Fruit fly (Drosophila melanogaster) whole organism, pupa: ENCODE results near the gene CG8289.
A peak's percentile ranks its signal among the peaks of the same experiment; 100 is the strongest.

Experiments used
- CG10348 ChIP-seq: fragments of 200-800 bp; sonication (Bioruptor generic); IDR thresholded peaks from 2 replicates; pipeline ENCODE4 v1.3.6; 2022; ENCODE audit warnings: missing biosample characterization, missing genetic modification characterization
- CG12605 ChIP-seq: fragments of 200-800 bp; sonication (Bioruptor generic); IDR thresholded peaks from 2 replicates; pipeline ENCODE4 v1.3.6; 2022; ENCODE audit warnings: missing biosample characterization, missing genetic modification characterization
- CG13204 ChIP-seq: fragments of 200-800 bp; sonication (Bioruptor generic); optimal IDR thresholded peaks from 2 replicates; lab custom pipeline; 2018; ENCODE audit warnings: missing biosample characterization, mild to moderate bottlenecking, missing genetic modification characterization, moderate library complexity
- CG14655 ChIP-seq: fragments of 200-800 bp; sonication (Bioruptor generic); optimal IDR thresholded peaks from 3 replicates; lab custom pipeline; 2017; ENCODE audit warnings: mild to moderate bottlenecking, missing biosample characterization, missing genetic modification reagents, missing genetic modification characterization
- CG15710 ChIP-seq: fragments of 200-800 bp; sonication (Bioruptor generic); optimal IDR thresholded peaks from 2 replicates; lab custom pipeline; 2018; ENCODE audit warnings: missing biosample characterization, mild to moderate bottlenecking, missing genetic modification characterization, moderate library complexity
- CG17806 ChIP-seq: fragments of 200-800 bp; sonication (Bioruptor generic); optimal IDR thresholded peaks from 2 replicates; lab custom pipeline; 2018; ENCODE audit warnings: missing biosample characterization, mild to moderate bottlenecking, missing genetic modification characterization, moderate library complexity
- CG32121 ChIP-seq: fragments of 200-800 bp; sonication (Bioruptor generic); IDR thresholded peaks from 2 replicates; pipeline ENCODE4 v1.3.6; 2022; ENCODE audit warnings: missing biosample characterization, missing genetic modification characterization
- CG34367 ChIP-seq: fragments of 200-800 bp; sonication (Bioruptor generic); optimal IDR thresholded peaks from 2 replicates; lab custom pipeline; 2018; ENCODE audit warnings: missing biosample characterization, mild to moderate bottlenecking, missing genetic modification characterization
- CG4496 ChIP-seq: fragments of 200-800 bp; sonication (Bioruptor generic); IDR thresholded peaks from 3 replicates; pipeline ENCODE4 v1.3.6; 2022; ENCODE audit warnings: missing biosample characterization, missing genetic modification characterization
- CG8159 ChIP-seq: fragments of 200-800 bp; sonication (Bioruptor generic); optimal IDR thresholded peaks from 3 replicates; lab custom pipeline; 2018; ENCODE audit warnings: missing biosample characterization, mild to moderate bottlenecking, missing genetic modification characterization, moderate library complexity
- CG8301 ChIP-seq: fragments of 200-800 bp; sonication (Bioruptor generic); optimal IDR thresholded peaks from 2 replicates; lab custom pipeline; 2018; ENCODE audit warnings: missing biosample characterization, mild to moderate bottlenecking, missing genetic modification characterization
- CG9948 ChIP-seq: fragments of 200-800 bp; sonication (Bioruptor generic); optimal IDR thresholded peaks from 2 replicates; lab custom pipeline; 2018; ENCODE audit warnings: missing biosample characterization, mild to moderate bottlenecking, missing genetic modification characterization, moderate library complexity
- D1 ChIP-seq: fragments of 200-800 bp; sonication (Bioruptor generic); optimal IDR thresholded peaks from 2 replicates; lab custom pipeline; 2018; ENCODE audit warnings: missing biosample characterization, mild to moderate bottlenecking, missing genetic modification characterization, moderate library complexity
- EcR ChIP-seq: fragments of 200-800 bp; sonication (Bioruptor generic); optimal IDR thresholded peaks from 3 replicates; lab custom pipeline; 2019; ENCODE audit warnings: missing biosample characterization, missing genetic modification characterization, mild to moderate bottlenecking, moderate library complexity, missing genetic modification reagents
- Ets98B ChIP-seq: fragments of 200-800 bp; sonication (Bioruptor generic); IDR thresholded peaks from 2 replicates; pipeline ENCODE4 v1.3.6; 2022; ENCODE audit warnings: missing biosample characterization, missing genetic modification characterization
- Pif1A ChIP-seq: fragments of 200-800 bp; sonication (Bioruptor generic); optimal IDR thresholded peaks from 3 replicates; lab custom pipeline; 2016; ENCODE audit warnings: missing biosample characterization, missing genetic modification characterization
- Pif1B ChIP-seq: fragments of 200-800 bp; sonication (Bioruptor generic); optimal IDR thresholded peaks from 3 replicates; lab custom pipeline; 2016; ENCODE audit warnings: missing biosample characterization, missing genetic modification characterization
- Snoo ChIP-seq: fragments of 200-800 bp; sonication (Bioruptor generic); optimal IDR thresholded peaks from 3 replicates; lab custom pipeline; 2017; ENCODE audit warnings: missing biosample characterization, mild to moderate bottlenecking, missing genetic modification characterization, inconsistent platforms
- fd96Ca ChIP-seq: fragments of 200-800 bp; sonication (Bioruptor generic); IDR thresholded peaks from 3 replicates; pipeline ENCODE4 v1.3.6; 2022; ENCODE audit warnings: missing biosample characterization, missing genetic modification characterization
- gl ChIP-seq: fragments of 200-800 bp; sonication (Bioruptor generic); optimal IDR thresholded peaks from 2 replicates; lab custom pipeline; 2018; ENCODE audit warnings: missing biosample characterization, mild to moderate bottlenecking, missing genetic modification characterization
- rn ChIP-seq: fragments of 200-800 bp; sonication (Bioruptor generic); IDR thresholded peaks from 2 replicates; pipeline ENCODE4 v1.3.6; 2022; ENCODE audit warnings: missing biosample characterization, missing genetic modification characterization

Gene CG8289

DNA sequence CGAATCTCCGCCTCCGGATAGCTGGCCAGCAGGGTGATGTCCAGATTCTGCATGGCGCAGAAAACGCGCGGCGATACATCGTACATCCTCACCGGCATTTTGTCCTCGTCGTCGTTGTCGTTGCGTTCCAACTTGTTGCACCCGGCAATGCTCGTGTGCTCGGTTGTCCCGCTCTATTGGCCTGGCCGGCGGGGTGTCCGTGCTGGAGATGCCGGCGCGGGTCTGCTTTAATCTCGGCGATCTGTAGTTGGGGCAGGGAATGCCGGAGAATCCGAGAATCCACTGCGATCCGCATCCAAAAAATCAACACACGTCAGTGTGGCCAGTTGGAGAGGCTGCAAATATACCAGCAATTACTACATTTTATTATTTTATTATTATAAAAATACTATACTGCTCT, 20.7 kb upstream of the CG8289 start, which contains the start of gene IntS2:
TSS of gene IntS2 (minus strand) at position 318 of the 400 bp plus-strand sequence.
- TF ChIP-seq Pif1B (no peak), CG12605 (GFP tag; lab: Robert Waterston, UW) (peak; percentile 33; the same call in 1 of the 2 replicates)

DNA sequence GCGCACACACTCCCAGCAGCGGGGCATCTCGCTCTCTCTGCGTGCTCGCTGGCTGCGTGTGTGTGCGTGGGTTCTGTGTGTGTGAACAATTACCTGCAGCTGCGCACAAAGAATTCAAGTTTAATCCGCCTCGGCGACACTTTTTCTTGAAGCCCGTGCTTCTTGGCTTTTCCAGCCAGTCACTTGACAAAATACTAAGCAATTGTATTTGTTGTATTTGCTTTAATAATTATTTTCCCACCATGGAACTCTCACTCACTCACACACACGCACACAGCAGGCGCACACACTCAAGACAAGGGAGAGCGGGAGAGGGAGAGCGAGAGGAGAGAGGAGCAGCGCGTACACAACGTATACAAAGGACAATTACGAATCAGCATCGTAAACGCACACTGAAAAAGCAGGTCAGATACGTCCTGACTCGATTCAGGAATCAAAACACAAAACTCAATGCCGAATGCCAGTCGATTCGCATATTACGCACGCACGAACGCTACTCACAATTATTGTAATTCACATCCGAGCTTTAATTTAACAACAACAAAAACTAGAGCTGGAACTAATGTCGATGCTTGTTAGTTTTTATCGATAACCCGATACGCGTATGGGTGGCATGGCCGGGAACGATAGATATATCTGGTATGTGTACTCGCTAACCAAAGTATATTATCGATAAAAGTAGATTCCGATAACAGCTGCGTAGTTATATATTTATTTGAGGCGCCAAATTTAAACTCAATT, 16.3 kb upstream of the CG8289 start, which contains the start of gene RhoGAPp190:
TSS of gene RhoGAPp190 (minus strand) at position 565 of the 741 bp plus-strand sequence.
- no peak for TF ChIP-seq Pif1A (GFP tag; lab: Kevin White, UChicago)
- TF ChIP-seq CG8159 (tag; lab: Kevin White, UChicago): no peak
- TF ChIP-seq fd96Ca (GFP tag; lab: Robert Waterston, UW): 0 out of 3 replicates have a peak, but pooled peaks have one; percentile 35
- TF ChIP-seq CG13204: peak; percentile 15
- no peak for TF ChIP-seq CG32121
- no peak for TF ChIP-seq D1 (tag; lab: Kevin White, UChicago)
- TF ChIP-seq CG12605 (GFP tag; lab: Robert Waterston, UW): no peak
- no peak for TF ChIP-seq CG8301 (tag; lab: Kevin White, UChicago)
- TF ChIP-seq CG15710: no peak
- no peak for TF ChIP-seq CG14655 (GFP tag; lab: Kevin White, UChicago)
- TF ChIP-seq Snoo: no peak

DNA sequence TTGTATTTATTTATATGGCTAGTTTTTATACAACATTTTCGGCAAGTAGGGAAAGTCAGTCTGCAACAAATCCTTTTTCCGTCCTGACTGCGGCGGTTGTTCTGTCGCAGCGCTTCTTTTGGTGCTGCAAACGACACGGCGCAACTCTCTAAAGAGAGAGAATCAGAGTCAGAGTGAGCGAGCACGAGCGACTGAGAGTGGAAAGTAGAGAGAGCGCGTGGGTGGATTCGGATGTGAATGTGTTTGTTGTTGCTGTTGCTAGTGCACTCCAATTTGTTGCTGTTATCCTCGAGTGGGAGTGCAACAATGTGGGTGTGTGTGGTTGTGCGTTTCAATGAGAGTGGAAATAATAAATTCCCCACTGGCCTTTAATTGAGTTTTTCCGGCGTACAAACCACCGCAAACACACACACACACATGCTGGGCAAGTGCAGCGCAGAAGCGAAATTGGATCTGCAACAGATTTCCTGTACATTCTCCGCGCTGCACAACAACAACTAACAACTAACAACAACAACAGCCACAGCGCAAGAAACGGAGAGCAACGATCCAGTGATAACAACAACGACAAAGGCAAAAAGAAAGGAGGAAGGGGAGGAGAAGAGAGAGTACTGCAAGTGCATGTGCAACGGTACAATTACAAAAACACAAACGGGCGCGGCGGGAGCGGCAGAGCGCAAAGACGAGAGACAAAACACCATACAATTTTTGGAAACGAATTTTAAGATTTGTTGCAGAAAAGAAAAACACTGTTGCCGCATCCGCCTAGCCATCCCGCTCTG, 15.6 kb upstream of the CG8289 start:
- TF ChIP-seq EcR (GFP tag; lab: Kevin White, UChicago): peak; percentile 46
- TF ChIP-seq CG13204: peak; percentile 35
- TF ChIP-seq CG32121: no peak

DNA sequence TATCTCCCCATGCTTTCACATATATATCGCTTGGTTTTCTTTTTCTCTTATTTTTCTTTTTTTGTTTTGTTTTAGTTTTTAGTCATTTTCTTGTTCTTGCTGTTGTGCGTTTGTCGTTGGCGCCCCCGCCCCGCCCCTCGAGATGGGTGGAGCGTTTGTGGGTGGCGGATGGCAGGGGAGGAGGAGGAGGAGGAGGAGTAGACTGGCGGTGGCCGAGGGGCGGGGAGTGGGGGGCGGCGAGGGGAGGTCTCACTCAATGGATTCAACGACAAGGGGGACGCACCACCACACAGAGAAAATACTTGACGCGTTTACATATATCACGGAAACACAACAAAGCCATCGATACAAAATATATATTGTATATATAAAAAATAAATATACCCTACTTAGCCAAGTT, 5.0 kb upstream of the CG8289 start:
- TF ChIP-seq CG4496 (GFP tag; lab: Robert Waterston, UW) (0 out of 3 replicates have a peak, but pooled peaks have one; percentile 34), Pif1B (no peak), CG32121 (0 out of 2 replicates have a peak, but pooled peaks have one; percentile 11), CG14655 (GFP tag; lab: Kevin White, UChicago) (no peak), Snoo (no peak), CG10348 (no peak), gl (tag; lab: Kevin White, UChicago) (no peak), Pif1A (GFP tag; lab: Kevin White, UChicago) (no peak), CG13204 (no peak), CG12605 (GFP tag; lab: Robert Waterston, UW) (no peak)

DNA sequence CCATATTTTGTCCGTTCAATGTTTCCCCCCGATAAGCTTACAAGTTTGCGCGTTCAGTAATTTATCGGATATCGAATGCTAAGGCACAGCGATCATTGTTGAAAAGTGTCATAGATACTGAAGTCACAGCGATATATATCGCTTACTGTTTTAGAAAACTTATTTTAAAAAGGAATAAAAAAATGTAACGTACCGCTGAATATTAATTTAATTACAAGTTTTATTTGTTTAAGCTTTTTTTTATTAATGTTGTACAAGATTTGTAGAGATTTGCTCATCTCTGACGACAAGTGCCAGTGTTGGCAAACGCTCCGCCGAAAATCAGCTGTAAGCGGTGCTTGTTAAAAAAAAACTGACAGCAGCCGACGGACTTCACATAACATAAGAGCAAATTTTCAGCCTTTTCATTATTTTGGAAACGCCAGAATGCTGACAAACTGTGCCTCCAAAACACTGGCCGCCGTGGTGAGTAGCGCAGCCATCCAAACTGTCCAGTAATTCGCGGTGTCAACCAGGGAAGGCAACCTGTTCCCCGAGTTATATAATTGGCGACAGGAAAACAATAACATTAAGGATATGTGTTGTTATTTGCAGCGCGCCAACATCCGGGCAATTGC, 3.7 kb downstream of the CG8289 start, which contains the start of the genes corolla and ND-24:
TSS of gene corolla (minus strand) at position 52 of the 617 bp plus-strand sequence.
TSS of gene ND-24 (plus strand) at position 94 of the 617 bp plus-strand sequence.
- TF ChIP-seq CG32121 (peak; percentile 74), Snoo (peak; percentile 38), CG8301 (tag; lab: Kevin White, UChicago) (peak; percentile 31), gl (tag; lab: Kevin White, UChicago) (no peak), CG4496 (GFP tag; lab: Robert Waterston, UW) (peak; percentile 88), CG12605 (GFP tag; lab: Robert Waterston, UW) (peak; percentile 61), CG17806 (peak; percentile 57), Pif1B (no peak), EcR (GFP tag; lab: Kevin White, UChicago) (no peak), CG9948 (peak; percentile 51), D1 (tag; lab: Kevin White, UChicago) (no peak), CG13204 (no peak), Ets98B (GFP tag; lab: Robert Waterston, UW) (peak; percentile 77), CG8159 (tag; lab: Kevin White, UChicago) (peak; percentile 43), CG15710 (peak; percentile 60), rn (GFP tag; lab: Robert Waterston, UW) (peak; percentile 66), CG34367 (tag; lab: Kevin White, UChicago) (peak; percentile 35), fd96Ca (GFP tag; lab: Robert Waterston, UW) (no peak; the same call in 2 of the 3 replicates), CG10348 (no peak), Pif1A (GFP tag; lab: Kevin White, UChicago) (no peak)

DNA sequence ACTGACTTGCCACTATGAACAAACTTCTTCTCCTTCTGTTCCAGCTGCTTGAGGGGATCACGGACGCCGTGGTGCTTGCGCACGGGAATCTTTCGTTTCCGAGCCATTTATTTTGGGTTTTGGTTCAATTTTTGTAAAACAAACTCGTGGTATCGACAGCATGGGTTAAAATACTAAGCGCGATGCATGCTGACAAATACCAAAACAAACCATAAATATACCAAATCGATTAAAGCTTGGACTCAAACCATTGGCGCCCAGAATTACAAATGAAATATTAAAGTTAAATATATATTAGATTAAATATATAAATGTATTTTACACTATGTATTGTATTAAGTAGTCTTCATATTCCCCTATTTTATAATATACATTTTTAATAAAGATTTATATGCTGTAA, 6.5 kb downstream of the CG8289 start, which contains the start of gene CG8326:
TSS of gene CG8326 (minus strand) at position 176 of the 400 bp plus-strand sequence.
- TF ChIP-seq fd96Ca (GFP tag; lab: Robert Waterston, UW): no peak
- TF ChIP-seq EcR (GFP tag; lab: Kevin White, UChicago): no peak
- no peak for TF ChIP-seq gl (tag; lab: Kevin White, UChicago)
- TF ChIP-seq CG8159 (tag; lab: Kevin White, UChicago): no peak
- TF ChIP-seq D1 (tag; lab: Kevin White, UChicago): no peak
- no peak for TF ChIP-seq rn (GFP tag; lab: Robert Waterston, UW)
- no peak for TF ChIP-seq CG13204
- no peak for TF ChIP-seq CG12605 (GFP tag; lab: Robert Waterston, UW)
- TF ChIP-seq Pif1B: no peak
- no peak for TF ChIP-seq CG10348
- no peak for TF ChIP-seq Pif1A (GFP tag; lab: Kevin White, UChicago)
- TF ChIP-seq CG15710: no peak
